Worm (Caenorhabditis elegans) whole organism, L4 larva: ENCODE results near the gene ZK742.7.
A peak's percentile ranks its signal among the peaks of the same experiment; 100 is the strongest.

ENCODE experiments used
- F10B5.3 ChIP-seq: sonication (generic microtip); optimal IDR thresholded peaks from 2 replicates; lab custom pipeline; 2016; ENCODE audit warnings: mild to moderate bottlenecking, missing genetic modification characterization, missing compliant biosample characterization
- F26F4.8 ChIP-seq: fragments of 200-800 bp; sonication (Bioruptor generic); conservative IDR thresholded peaks from 2 replicates; pipeline ENCODE4 v1.3.6; 2022; ENCODE audit warnings: missing genetic modification characterization, missing compliant biosample characterization
- F49E8.2 ChIP-seq: sonication (generic microtip); optimal IDR thresholded peaks from 2 replicates; lab custom pipeline; 2016; ENCODE audit warnings: missing compliant biosample characterization, mild to moderate bottlenecking, missing genetic modification characterization, borderline replicate concordance
- R02D3.7 ChIP-seq: fragments of 150-350 bp; sonication (generic microtip); optimal IDR thresholded peaks from 3 replicates; lab custom pipeline; 2014; ENCODE audit warnings: missing biosample characterization, missing genetic modification characterization
- T26A8.4 ChIP-seq: fragments of 200-800 bp; sonication (Bioruptor generic); IDR thresholded peaks from 2 replicates; pipeline ENCODE4 v1.3.6; 2022; ENCODE audit warnings: missing genetic modification characterization, missing compliant biosample characterization
- ZK337.2 ChIP-seq: fragments of 200-800 bp; sonication (Bioruptor generic); IDR thresholded peaks from 2 replicates; pipeline ENCODE4 v1.3.6; 2022; ENCODE audit warnings: missing genetic modification reagents, missing genetic modification characterization, missing compliant biosample characterization
- aha-1 ChIP-seq: fragments of 150-350 bp; peaks from one replicate; lab custom pipeline; 2014; ENCODE audit warnings: missing biosample characterization, missing genetic modification characterization
- ama-1 ChIP-seq: fragments of 150-350 bp; optimal IDR thresholded peaks from 2 replicates; lab custom pipeline; 2014; ENCODE audit warnings: inconsistent platforms, mixed read lengths
- ceh-20 ChIP-seq: fragments of 200-800 bp; sonication (Bioruptor generic); IDR thresholded peaks from 2 replicates; pipeline ENCODE4 v1.3.6; 2022; ENCODE audit warnings: missing genetic modification reagents, missing genetic modification characterization, missing compliant biosample characterization
- ceh-28 ChIP-seq: fragments of 150-350 bp; optimal IDR thresholded peaks from 2 replicates; lab custom pipeline; 2014; ENCODE audit warnings: missing biosample characterization, missing genetic modification reagents, missing genetic modification characterization
- ceh-32 ChIP-seq: sonication (generic microtip); optimal IDR thresholded peaks from 2 replicates; lab custom pipeline; 2016; ENCODE audit warnings: mild to moderate bottlenecking, missing genetic modification characterization, missing compliant biosample characterization; ENCODE audit not compliant: poor library complexity
- ceh-82 ChIP-seq: sonication (generic microtip); optimal IDR thresholded peaks from 2 replicates; lab custom pipeline; 2017; ENCODE audit warnings: missing biosample characterization, missing genetic modification characterization
- ctbp-1 ChIP-seq: fragments of 200-800 bp; sonication (Bioruptor generic); IDR thresholded peaks from 2 replicates; pipeline ENCODE4 v1.3.6; 2022; ENCODE audit warnings: missing genetic modification reagents, missing genetic modification characterization, missing compliant biosample characterization
- daf-12 ChIP-seq: fragments of 150-350 bp; optimal IDR thresholded peaks from 2 replicates; lab custom pipeline; 2014; ENCODE audit warnings: missing biosample characterization, missing genetic modification reagents, missing genetic modification characterization
- daf-16 ChIP-seq, 3 experiments: sonication (generic microtip); optimal IDR thresholded peaks; 2 replicates each; lab custom pipeline; 2016 to 2017; ENCODE audit warnings: missing genetic modification characterization in 3 of 3, missing genetic modification reagents in 3 of 3, mild to moderate bottlenecking in 2 of 3, missing compliant biosample characterization in 2 of 3, missing biosample characterization in 1 of 3, moderate library complexity in 1 of 3
- daf-19 ChIP-seq: fragments of 200-800 bp; sonication (Bioruptor generic); conservative IDR thresholded peaks from 2 replicates; pipeline ENCODE4 v1.3.6; 2022; ENCODE audit warnings: missing genetic modification characterization, missing compliant biosample characterization
- dmd-6 ChIP-seq: fragments of 200-800 bp; sonication (Bioruptor generic); IDR thresholded peaks from 2 replicates; pipeline ENCODE4 v1.3.6; 2022; ENCODE audit warnings: missing genetic modification reagents, missing genetic modification characterization, missing compliant biosample characterization
- dpl-1 ChIP-seq: fragments of 150-350 bp; optimal IDR thresholded peaks from 2 replicates; lab custom pipeline; 2014; ENCODE audit warnings: missing biosample characterization, missing genetic modification reagents, missing genetic modification characterization
- dve-1 ChIP-seq: sonication (generic microtip); optimal IDR thresholded peaks from 2 replicates; lab custom pipeline; 2017; ENCODE audit warnings: antibody characterized with exemption, mild to moderate bottlenecking, missing genetic modification characterization, missing compliant biosample characterization; ENCODE audit not compliant: insufficient read depth
- fkh-10 ChIP-seq: fragments of 150-350 bp; optimal IDR thresholded peaks from 2 replicates; lab custom pipeline; 2014; ENCODE audit warnings: missing biosample characterization, missing genetic modification reagents, missing genetic modification characterization
- hlh-11 ChIP-seq: fragments of 200-800 bp; sonication (Bioruptor generic); optimal IDR thresholded peaks from 2 replicates; lab custom pipeline; 2018; ENCODE audit warnings: mild to moderate bottlenecking, missing genetic modification characterization, missing compliant biosample characterization
- hlh-30 ChIP-seq: sonication (generic microtip); optimal IDR thresholded peaks from 2 replicates; lab custom pipeline; 2017; ENCODE audit warnings: antibody characterized with exemption, mild to moderate bottlenecking, missing genetic modification characterization, missing compliant biosample characterization; ENCODE audit not compliant: insufficient read depth
- hmg-1.1 ChIP-seq: fragments of 200-800 bp; sonication (Bioruptor generic); IDR thresholded peaks from 2 replicates; pipeline ENCODE4 v1.3.6; 2022; ENCODE audit warnings: missing genetic modification reagents, missing genetic modification characterization, missing compliant biosample characterization
- lim-7 ChIP-seq: fragments of 200-800 bp; sonication (Bioruptor generic); IDR thresholded peaks from 2 replicates; pipeline ENCODE4 v1.3.6; 2022; ENCODE audit warnings: missing genetic modification characterization, missing compliant biosample characterization
- lin-13 ChIP-seq: fragments of 150-350 bp; optimal IDR thresholded peaks from 2 replicates; lab custom pipeline; 2014; ENCODE audit warnings: missing biosample characterization, missing genetic modification reagents, missing genetic modification characterization
- lir-3 ChIP-seq: sonication (generic microtip); optimal IDR thresholded peaks from 2 replicates; lab custom pipeline; 2016; ENCODE audit warnings: mild to moderate bottlenecking, missing genetic modification characterization, missing compliant biosample characterization
- lsy-2 ChIP-seq, 2 experiments: fragments of 150-350 bp in 1 of 2; sonication (generic microtip) in 1 of 2; optimal IDR thresholded peaks; 2 replicates each; lab custom pipeline; 2014 to 2017; ENCODE audit warnings: missing biosample characterization in 2 of 2, missing genetic modification characterization in 2 of 2
- madf-9 ChIP-seq: fragments of 200-800 bp; sonication (Bioruptor generic); conservative IDR thresholded peaks from 2 replicates; pipeline ENCODE4 v1.3.6; 2022; ENCODE audit warnings: missing genetic modification reagents, missing genetic modification characterization, missing compliant biosample characterization
- mdl-1 ChIP-seq, 2 experiments: fragments of 150-350 bp in 1 of 2; sonication (generic microtip) in 1 of 2; optimal IDR thresholded peaks; 2 replicates each; lab custom pipeline; 2014 to 2017; ENCODE audit warnings: missing biosample characterization in 2 of 2, missing genetic modification characterization in 2 of 2
- mdt-29 ChIP-seq: fragments of 200-800 bp; sonication (Bioruptor generic); IDR thresholded peaks from 2 replicates; pipeline ENCODE4 v1.3.6; 2022; ENCODE audit warnings: missing genetic modification reagents, missing genetic modification characterization, missing compliant biosample characterization
- mep-1 ChIP-seq: fragments of 150-350 bp; sonication (generic microtip); optimal IDR thresholded peaks from 3 replicates; lab custom pipeline; 2014; ENCODE audit warnings: missing biosample characterization, missing genetic modification characterization
- nhr-10 ChIP-seq: fragments of 150-350 bp; optimal IDR thresholded peaks from 2 replicates; lab custom pipeline; 2014; ENCODE audit warnings: missing biosample characterization, missing genetic modification characterization
- nhr-11 ChIP-seq: fragments of 150-350 bp; optimal IDR thresholded peaks from 2 replicates; lab custom pipeline; 2014; ENCODE audit warnings: missing biosample characterization, missing genetic modification characterization
- nhr-237 ChIP-seq: sonication (generic microtip); optimal IDR thresholded peaks from 2 replicates; lab custom pipeline; 2017; ENCODE audit warnings: missing biosample characterization, missing genetic modification characterization
- nhr-28 ChIP-seq: fragments of 150-350 bp; optimal IDR thresholded peaks from 2 replicates; lab custom pipeline; 2014; ENCODE audit warnings: missing biosample characterization, missing genetic modification characterization
- nhr-76 ChIP-seq: fragments of 150-350 bp; optimal IDR thresholded peaks from 2 replicates; lab custom pipeline; 2014; ENCODE audit warnings: missing biosample characterization, missing genetic modification characterization
- nhr-77 ChIP-seq: fragments of 150-350 bp; optimal IDR thresholded peaks from 2 replicates; lab custom pipeline; 2014; ENCODE audit warnings: missing biosample characterization, missing genetic modification characterization
- php-3 ChIP-seq: fragments of 200-800 bp; sonication (Bioruptor generic); IDR thresholded peaks from 2 replicates; pipeline ENCODE4 v1.3.6; 2022; ENCODE audit warnings: missing genetic modification reagents, missing genetic modification characterization, missing compliant biosample characterization
- pqm-1 ChIP-seq: sonication (generic microtip); optimal IDR thresholded peaks from 2 replicates; lab custom pipeline; 2017; ENCODE audit warnings: missing biosample characterization, missing genetic modification characterization
- rbr-2 ChIP-seq: sonication (generic microtip); optimal IDR thresholded peaks from 2 replicates; lab custom pipeline; 2016; ENCODE audit warnings: missing genotype, missing genetic modification characterization, missing compliant biosample characterization
- saeg-2 ChIP-seq: fragments of 200-800 bp; sonication (Bioruptor generic); IDR thresholded peaks from 2 replicates; pipeline ENCODE4 v1.3.6; 2022; ENCODE audit warnings: missing genetic modification reagents, missing genetic modification characterization, missing compliant biosample characterization
- spr-3 ChIP-seq: fragments of 200-800 bp; sonication (Bioruptor generic); optimal IDR thresholded peaks from 2 replicates; lab custom pipeline; 2018; ENCODE audit warnings: mild to moderate bottlenecking, missing genetic modification characterization, missing compliant biosample characterization
- tag-97 ChIP-seq: fragments of 200-800 bp; sonication (Bioruptor generic); IDR thresholded peaks from 2 replicates; pipeline ENCODE4 v1.3.6; 2022; ENCODE audit warnings: missing genetic modification characterization, missing compliant biosample characterization
- unc-62 ChIP-seq, 3 experiments: fragments of 150-350 bp in 1 of 3; sonication (generic microtip); optimal IDR thresholded peaks in 2 of 3; peaks in 1 of 3; 1 replicate in 1 of 3; 2 replicates in 2 of 3; lab custom pipeline; 2014 to 2017; ENCODE audit warnings: missing biosample characterization in 3 of 3, missing genetic modification characterization in 3 of 3, missing genetic modification reagents in 3 of 3, missing genotype in 1 of 3
- zfp-2 ChIP-seq: sonication (generic microtip); optimal IDR thresholded peaks from 2 replicates; lab custom pipeline; 2016; ENCODE audit warnings: mild to moderate bottlenecking, missing genetic modification characterization, missing compliant biosample characterization
- zfp-3 ChIP-seq: fragments of 200-800 bp; sonication (Bioruptor generic); conservative IDR thresholded peaks from 2 replicates; pipeline ENCODE4 v1.3.6; 2022; ENCODE audit warnings: missing genetic modification reagents, missing genetic modification characterization, missing compliant biosample characterization
- zip-2 ChIP-seq: fragments of 150-350 bp; optimal IDR thresholded peaks from 2 replicates; lab custom pipeline; 2014; ENCODE audit warnings: missing biosample characterization, missing genetic modification characterization
- ztf-7 ChIP-seq: fragments of 150-350 bp; optimal IDR thresholded peaks from 2 replicates; lab custom pipeline; 2014; ENCODE audit warnings: missing biosample characterization, missing genetic modification characterization

Gene ZK742.7

DNA sequence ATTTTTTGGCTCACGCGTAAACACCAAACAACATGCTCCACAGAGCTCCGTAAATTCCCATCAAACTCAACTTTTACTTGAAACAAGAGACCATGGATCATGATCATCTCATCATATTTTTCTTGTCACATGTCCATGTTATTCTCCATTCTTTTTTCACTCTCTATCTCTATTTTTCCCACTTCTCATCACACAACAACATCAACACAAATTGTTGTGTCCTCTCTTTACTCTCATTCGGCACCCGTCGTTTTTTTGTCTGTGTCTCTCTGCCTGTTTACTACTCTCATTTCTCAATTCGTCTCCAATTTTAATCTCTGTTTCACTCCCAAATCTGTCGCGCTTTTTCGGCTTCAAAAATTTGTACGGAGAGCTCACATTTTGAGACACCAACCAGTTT is 38.9 kb upstream of the ZK742.7 start:
- peak; percentile 78 for TF ChIP-seq nhr-11 (tag; lab: Kevin White, UChicago)
- no peak for TF ChIP-seq F26F4.8 (GFP tag; lab: Robert Waterston, UW)
- peak; percentile 63 for TF ChIP-seq mep-1 (tag; lab: Kevin White, UChicago)
- 0 out of 2 replicates have a peak, but pooled peaks have one; percentile 37 for TF ChIP-seq hmg-1.1 (GFP tag; lab: Robert Waterston, UW)
- TF ChIP-seq ctbp-1 (GFP tag; lab: Robert Waterston, UW), result no peak
- no peak for TF ChIP-seq nhr-10 (tag; lab: Kevin White, UChicago)
- peak in 1 of 2 experiments; percentile 86 for TF ChIP-seq mdl-1 (tag; optimal IDR thresholded peaks at IDR 0.05; lab: Kevin White, UChicago)
- peak; percentile 41 for TF ChIP-seq dve-1 (tag; lab: Kevin White, UChicago)
- no peak for TF ChIP-seq F49E8.2 (tag; lab: Kevin White, UChicago)
- peak in 1 of 2 experiments; percentile 99 for TF ChIP-seq unc-62 (GFP tag; optimal IDR thresholded peaks at IDR 0.05 in 1 of 2; lab: Kevin White, UChicago)
- TF ChIP-seq unc-62 (tag; optimal IDR thresholded peaks at IDR 0.05; lab: Kevin White, UChicago), result no peak
- TF ChIP-seq dpl-1 (GFP tag; lab: Kevin White, UChicago), result peak; percentile 17
- TF ChIP-seq dmd-6 (GFP tag; lab: Robert Waterston, UW), result peak; percentile 57
- TF ChIP-seq lim-7, result no peak
- TF ChIP-seq ceh-20, result peak; percentile 57; the same call in 1 of the 2 replicates
- no peak for TF ChIP-seq tag-97 (GFP tag; lab: Robert Waterston, UW)
- TF ChIP-seq nhr-237 (tag; lab: Kevin White, UChicago), result no peak
- TF ChIP-seq hlh-11 (tag; lab: Kevin White, UChicago), result peak; percentile 61
- TF ChIP-seq lir-3 (tag; lab: Kevin White, UChicago), result no peak
- TF ChIP-seq aha-1 (tag; lab: Kevin White, UChicago), result peak; percentile 92
- TF ChIP-seq ceh-28, result no peak
- TF ChIP-seq rbr-2 (tag; lab: Kevin White, UChicago), result peak; percentile 52
- TF ChIP-seq daf-16 (GFP tag; optimal IDR thresholded peaks at IDR 0.05; lab: Kevin White, UChicago), result peak in 1 of 2 experiments; percentile 92
- TF ChIP-seq daf-16 (tag; optimal IDR thresholded peaks at IDR 0.05; lab: Kevin White, UChicago), result peak; percentile 87
- TF ChIP-seq F10B5.3 (tag; lab: Kevin White, UChicago), result no peak
- TF ChIP-seq zfp-2, result no peak
- TF ChIP-seq nhr-28 (tag; lab: Kevin White, UChicago), result peak; percentile 76
- TF ChIP-seq fkh-10 (GFP tag; lab: Kevin White, UChicago), result peak; percentile 2
- peak in 1 of 2 experiments; percentile 52 for TF ChIP-seq lsy-2 (tag; optimal IDR thresholded peaks at IDR 0.05; lab: Kevin White, UChicago)
- peak; percentile 82 for TF ChIP-seq hlh-30 (tag; lab: Kevin White, UChicago)
- TF ChIP-seq R02D3.7 (tag; lab: Kevin White, UChicago), result no peak
- TF ChIP-seq zfp-3 (GFP tag; lab: Robert Waterston, UW), result no peak
- TF ChIP-seq nhr-77 (tag; lab: Kevin White, UChicago), result no peak

DNA sequence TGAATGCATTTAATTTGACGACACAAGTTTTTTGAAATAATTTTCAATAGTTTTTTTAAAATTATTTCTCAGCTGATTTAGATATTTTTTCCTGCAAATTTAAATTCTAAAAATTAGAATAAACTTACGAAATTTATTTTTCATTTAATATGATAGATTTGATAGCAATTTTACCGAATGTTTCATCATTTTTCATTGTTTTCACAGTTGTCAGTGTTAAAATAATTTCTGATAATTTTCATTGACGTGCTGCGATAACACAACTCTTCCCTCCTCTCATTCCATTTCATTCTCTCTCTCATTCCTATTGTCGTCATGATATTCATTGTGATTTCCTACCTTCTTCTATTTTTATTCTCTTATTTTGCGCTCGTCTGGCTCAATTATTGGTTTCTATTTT is 38.0 kb upstream of the ZK742.7 start, which contains the start of gene hint-3:
Gene hint-3, plus strand, starts transcription at position 301 of the 400 bp plus-strand sequence.
- TF ChIP-seq spr-3 (no peak), ama-1 (lab: Kevin White, UChicago) (no peak), lin-13 (no peak), R02D3.7 (tag; lab: Kevin White, UChicago) (no peak), ZK337.2 (GFP tag; lab: Robert Waterston, UW) (no peak), F49E8.2 (tag; lab: Kevin White, UChicago) (no peak), zfp-2 (no peak), madf-9 (GFP tag; lab: Robert Waterston, UW) (no peak), zip-2 (tag; lab: Kevin White, UChicago) (no peak), saeg-2 (GFP tag; lab: Robert Waterston, UW) (no peak), mdt-29 (GFP tag; lab: Robert Waterston, UW) (no peak), daf-19 (no peak), zfp-3 (GFP tag; lab: Robert Waterston, UW) (no peak), T26A8.4 (GFP tag; lab: Robert Waterston, UW) (no peak), pqm-1 (peak; percentile 28), daf-12 (tag; lab: Kevin White, UChicago) (no peak), lim-7 (no peak), nhr-76 (no peak), dmd-6 (GFP tag; lab: Robert Waterston, UW) (peak; percentile 32; the same call in 1 of the 2 replicates), ztf-7 (tag; lab: Kevin White, UChicago) (peak; percentile 20), nhr-77 (tag; lab: Kevin White, UChicago) (no peak), hmg-1.1 (GFP tag; lab: Robert Waterston, UW) (no peak), php-3 (0 out of 2 replicates have a peak, but pooled peaks have one; percentile 25), daf-16 (GFP tag; optimal IDR thresholded peaks at IDR 0.05; lab: Kevin White, UChicago) (no peak), daf-16 (tag; optimal IDR thresholded peaks at IDR 0.05; lab: Kevin White, UChicago) (peak; percentile 64), ceh-82 (tag; lab: Kevin White, UChicago) (no peak), ceh-32 (no peak), mdl-1 (tag; optimal IDR thresholded peaks at IDR 0.05; lab: Kevin White, UChicago) (no peak), dpl-1 (GFP tag; lab: Kevin White, UChicago) (no peak)
